Fruit fly (Drosophila melanogaster) whole organism, embryonic: ENCODE data around the gene CG43367.

Experiments used
- Bdp1 ChIP-seq: fragments of 200-800 bp; sonication (Bioruptor generic); optimal IDR thresholded peaks from 3 replicates; lab custom pipeline; 2016; ENCODE audit warnings: missing biosample characterization, missing genetic modification characterization
- CG11085 ChIP-seq: fragments of 200-800 bp; sonication (Bioruptor generic); IDR thresholded peaks from 2 replicates; pipeline ENCODE4 v1.3.6; 2022; ENCODE audit warnings: missing biosample characterization, missing genetic modification characterization
- CG11695 ChIP-seq: fragments of 200-800 bp; sonication (Bioruptor generic); IDR thresholded peaks from 3 replicates; pipeline ENCODE4 v1.3.6; 2022; ENCODE audit warnings: missing biosample characterization, missing genetic modification characterization
- CG12769 ChIP-seq: fragments of 200-800 bp; sonication (Bioruptor generic); optimal IDR thresholded peaks from 2 replicates; lab custom pipeline; 2019; ENCODE audit warnings: missing biosample characterization, mild to moderate bottlenecking, missing genetic modification characterization, moderate library complexity
- CG13287 ChIP-seq: fragments of 200-800 bp; sonication (Bioruptor generic); IDR thresholded peaks from 2 replicates; pipeline ENCODE4 v1.3.6; 2022; ENCODE audit warnings: missing biosample characterization, missing genetic modification characterization; ENCODE audit not compliant: partially characterized antibody
- CG14014 ChIP-seq: fragments of 200-800 bp; sonication (Bioruptor generic); IDR thresholded peaks from 2 replicates; pipeline ENCODE4 v1.3.6; 2022; ENCODE audit warnings: missing biosample characterization, missing genetic modification characterization
- CG14050 ChIP-seq: fragments of 200-800 bp; sonication (Bioruptor generic); IDR thresholded peaks from 3 replicates; pipeline ENCODE4 v1.3.6; 2022; ENCODE audit warnings: missing biosample characterization, missing genetic modification characterization
- CG15601 ChIP-seq: fragments of 200-800 bp; sonication (Bioruptor generic); optimal IDR thresholded peaks from 3 replicates; lab custom pipeline; 2019; ENCODE audit warnings: missing biosample characterization, mild to moderate bottlenecking, missing genetic modification characterization, moderate library complexity
- CG1602 ChIP-seq: fragments of 200-800 bp; sonication (Bioruptor generic); optimal IDR thresholded peaks from 3 replicates; lab custom pipeline; 2016; ENCODE audit warnings: missing biosample characterization, missing genetic modification characterization
- CG16813 ChIP-seq: fragments of 200-800 bp; sonication (Bioruptor generic); IDR thresholded peaks from 3 replicates; pipeline ENCODE4 v1.3.6; 2022; ENCODE audit warnings: missing biosample characterization, missing genetic modification characterization; ENCODE audit not compliant: partially characterized antibody
- CG31388 ChIP-seq: fragments of 200-800 bp; sonication (Bioruptor generic); optimal IDR thresholded peaks from 2 replicates; lab custom pipeline; 2016; ENCODE audit warnings: missing biosample characterization, missing genetic modification characterization
- CG34376 ChIP-seq: fragments of 200-800 bp; sonication (Bioruptor generic); optimal IDR thresholded peaks from 2 replicates; lab custom pipeline; 2018; ENCODE audit warnings: missing biosample characterization, mild to moderate bottlenecking, missing genetic modification characterization
- CG34422 ChIP-seq: fragments of 200-800 bp; sonication (Bioruptor generic); IDR thresholded peaks from 3 replicates; pipeline ENCODE4 v1.3.6; 2022; ENCODE audit warnings: missing biosample characterization, missing genetic modification characterization
- CG4360 ChIP-seq: fragments of 200-800 bp; sonication (Bioruptor generic); IDR thresholded peaks from 2 replicates; pipeline ENCODE4 v1.3.6; 2022; ENCODE audit warnings: missing biosample characterization, missing genetic modification characterization
- CG4707 ChIP-seq: fragments of 200-800 bp; sonication (Bioruptor generic); optimal IDR thresholded peaks from 2 replicates; lab custom pipeline; 2018; ENCODE audit warnings: missing biosample characterization, mild to moderate bottlenecking, missing genetic modification characterization, moderate library complexity
- CG6683 ChIP-seq: fragments of 200-800 bp; sonication (Bioruptor generic); optimal IDR thresholded peaks from 2 replicates; lab custom pipeline; 2017; ENCODE audit warnings: missing biosample characterization, mild to moderate bottlenecking, missing genetic modification characterization, missing genetic modification reagents
- CG6791 ChIP-seq: fragments of 200-800 bp; sonication (Bioruptor generic); IDR thresholded peaks from 3 replicates; pipeline ENCODE4 v1.3.6; 2022; ENCODE audit warnings: missing biosample characterization, missing genetic modification characterization; ENCODE audit not compliant: partially characterized antibody
- CG6813 ChIP-seq: fragments of 200-800 bp; sonication (Bioruptor generic); optimal IDR thresholded peaks from 2 replicates; lab custom pipeline; 2017; ENCODE audit warnings: missing biosample characterization, missing genetic modification characterization, mild to moderate bottlenecking, moderate library complexity, missing genetic modification reagents
- CG7745 ChIP-seq: fragments of 200-800 bp; sonication (Bioruptor generic); optimal IDR thresholded peaks from 2 replicates; lab custom pipeline; 2018; ENCODE audit warnings: missing biosample characterization, mild to moderate bottlenecking, missing genetic modification characterization, moderate library complexity
- CG8089 ChIP-seq: fragments of 200-800 bp; sonication (Bioruptor generic); optimal IDR thresholded peaks from 3 replicates; lab custom pipeline; 2016; ENCODE audit warnings: missing biosample characterization, missing genetic modification characterization
- CG8290 ChIP-seq, 3 experiments: fragments of 200-800 bp; sonication (Bioruptor generic); optimal IDR thresholded peaks; 2 replicates each; lab custom pipeline; 2016 to 2019; ENCODE audit warnings: missing biosample characterization in 3 of 3, missing genetic modification characterization in 3 of 3, mild to moderate bottlenecking in 2 of 3, moderate library complexity in 1 of 3
- Deaf1 ChIP-seq: fragments of 200-800 bp; optimal IDR thresholded peaks from 3 replicates; lab custom pipeline; 2019; ENCODE audit warnings: missing biosample characterization, mild to moderate bottlenecking, missing genetic modification characterization, moderate library complexity
- Dll ChIP-seq: fragments of 200-800 bp; sonication (Bioruptor generic); IDR thresholded peaks from 4 replicates; pipeline ENCODE4 v1.3.6; 2022; ENCODE audit warnings: missing biosample characterization, missing genetic modification characterization; ENCODE audit not compliant: partially characterized antibody
- Ets65A ChIP-seq: fragments of 200-800 bp; sonication (Bioruptor generic); peaks from one replicate; lab custom pipeline; 2016; ENCODE audit warnings: missing biosample characterization, missing genetic modification characterization
- HLHmδ ChIP-seq: fragments of 200-800 bp; sonication (Bioruptor generic); optimal IDR thresholded peaks from 2 replicates; lab custom pipeline; 2018; ENCODE audit warnings: missing biosample characterization, mild to moderate bottlenecking, missing genetic modification characterization, moderate library complexity
- Hmr ChIP-seq: fragments of 200-800 bp; sonication (Bioruptor generic); optimal IDR thresholded peaks from 3 replicates; lab custom pipeline; 2017; ENCODE audit warnings: mild to moderate bottlenecking, missing biosample characterization, missing genetic modification reagents, missing genetic modification characterization
- Jarid2 ChIP-seq: fragments of 200-800 bp; sonication (Bioruptor generic); optimal IDR thresholded peaks from 3 replicates; lab custom pipeline; 2017; ENCODE audit warnings: mild to moderate bottlenecking, missing biosample characterization, missing genetic modification reagents, missing genetic modification characterization
- NC2α ChIP-seq: fragments of 200-800 bp; sonication (Bioruptor generic); optimal IDR thresholded peaks from 2 replicates; lab custom pipeline; 2016; ENCODE audit warnings: missing biosample characterization, missing genetic modification characterization
- Opbp ChIP-seq: fragments of 200-800 bp; sonication (Bioruptor generic); IDR thresholded peaks from 3 replicates; pipeline ENCODE4 v1.3.6; 2022; ENCODE audit warnings: missing biosample characterization, missing genetic modification characterization; ENCODE audit not compliant: partially characterized antibody
- Pdp1 ChIP-seq, 2 experiments: fragments of 200-800 bp; sonication (Bioruptor generic); optimal IDR thresholded peaks; 3 replicates each; lab custom pipeline; 2016; ENCODE audit warnings: missing biosample characterization in 2 of 2, missing genetic modification characterization in 2 of 2, mild to moderate bottlenecking in 1 of 2, moderate library complexity in 1 of 2
- Scr ChIP-seq: fragments of 200-800 bp; sonication (Bioruptor generic); IDR thresholded peaks from 2 replicates; pipeline ENCODE4 v1.3.6; 2022; ENCODE audit warnings: missing biosample characterization, missing genetic modification characterization; ENCODE audit not compliant: partially characterized antibody
- Ssrp ChIP-seq: fragments of 200-800 bp; sonication (Bioruptor generic); optimal IDR thresholded peaks from 2 replicates; lab custom pipeline; 2018; ENCODE audit warnings: missing biosample characterization, mild to moderate bottlenecking, missing genetic modification characterization, moderate library complexity
- Trl ChIP-seq, 3 experiments: fragments of >200 bp in 2 of 3; fragments of 200-800 bp in 1 of 3; sonication (Bioruptor generic) in 1 of 3; optimal IDR thresholded peaks; 2 replicates in 1 of 3; 3 replicates in 2 of 3; lab custom pipeline; 2016 to 2017; ENCODE audit warnings: missing biosample characterization in 1 of 3, missing genetic modification characterization in 1 of 3
- Vsx1 ChIP-seq: fragments of 200-800 bp; sonication (Bioruptor generic); optimal IDR thresholded peaks from 2 replicates; lab custom pipeline; 2017; ENCODE audit warnings: missing biosample characterization, mild to moderate bottlenecking, missing genetic modification characterization, missing genetic modification reagents
- ac ChIP-seq: fragments of 200-800 bp; sonication (Bioruptor generic); optimal IDR thresholded peaks from 3 replicates; lab custom pipeline; 2017; ENCODE audit warnings: missing biosample characterization, mild to moderate bottlenecking, missing genetic modification characterization
- cg ChIP-seq: fragments of 200-800 bp; sonication (Bioruptor generic); optimal IDR thresholded peaks from 3 replicates; lab custom pipeline; 2019; ENCODE audit warnings: missing biosample characterization, mild to moderate bottlenecking, missing genetic modification characterization, moderate library complexity
- grau ChIP-seq: fragments of 200-800 bp; optimal IDR thresholded peaks from 3 replicates; lab custom pipeline; 2019; ENCODE audit warnings: missing biosample characterization, mild to moderate bottlenecking, missing genetic modification characterization, moderate library complexity
- gsb-n ChIP-seq: fragments of 200-800 bp; sonication (Bioruptor generic); optimal IDR thresholded peaks from 3 replicates; lab custom pipeline; 2018; ENCODE audit warnings: missing biosample characterization, mild to moderate bottlenecking, missing genetic modification characterization
- mirr ChIP-seq: fragments of 200-800 bp; sonication (Bioruptor generic); optimal IDR thresholded peaks from 3 replicates; lab custom pipeline; 2018; ENCODE audit warnings: missing biosample characterization, mild to moderate bottlenecking, missing genetic modification characterization
- nom ChIP-seq: fragments of 200-800 bp; sonication (Bioruptor generic); optimal IDR thresholded peaks from 2 replicates; lab custom pipeline; 2017; ENCODE audit warnings: missing biosample characterization, missing genetic modification characterization, mild to moderate bottlenecking, moderate library complexity, missing genetic modification reagents
- prd ChIP-seq, 3 experiments: fragments of >200 bp in 2 of 3; fragments of 200-800 bp in 1 of 3; sonication (Bioruptor generic) in 1 of 3; optimal IDR thresholded peaks in 2 of 3; IDR thresholded peaks in 1 of 3; 2 replicates in 2 of 3; 3 replicates in 1 of 3; pipeline versions ENCODE4 v1.3.6 to Lab custom; 2017 to 2022; ENCODE audit warnings: missing biosample characterization in 1 of 3, missing genetic modification characterization in 1 of 3
- sens-2 ChIP-seq: fragments of 200-800 bp; sonication (Bioruptor generic); IDR thresholded peaks from 2 replicates; pipeline ENCODE4 v1.3.6; 2022; ENCODE audit warnings: missing biosample characterization, missing genetic modification characterization
- so ChIP-seq: fragments of 200-800 bp; sonication (Bioruptor generic); IDR thresholded peaks from 3 replicates; pipeline ENCODE4 v1.3.6; 2022; ENCODE audit warnings: missing biosample characterization, missing genetic modification characterization
- sob ChIP-seq: fragments of 200-800 bp; sonication (Bioruptor generic); IDR thresholded peaks from 2 replicates; pipeline ENCODE4 v1.3.6; 2022; ENCODE audit warnings: missing biosample characterization, missing genetic modification characterization
- vvl ChIP-seq: fragments of 200-800 bp; sonication (Bioruptor generic); IDR thresholded peaks from 2 replicates; pipeline ENCODE4 v1.3.6; 2022; ENCODE audit warnings: missing biosample characterization, missing genetic modification characterization
- yki ChIP-seq: fragments of >200 bp; optimal IDR thresholded peaks from 3 replicates; lab custom pipeline; 2018
- zen ChIP-seq: fragments of 200-800 bp; sonication (Bioruptor generic); optimal IDR thresholded peaks from 3 replicates; lab custom pipeline; 2018; ENCODE audit warnings: missing biosample characterization, mild to moderate bottlenecking, missing genetic modification characterization, moderate library complexity

Gene CG43367

DNA sequence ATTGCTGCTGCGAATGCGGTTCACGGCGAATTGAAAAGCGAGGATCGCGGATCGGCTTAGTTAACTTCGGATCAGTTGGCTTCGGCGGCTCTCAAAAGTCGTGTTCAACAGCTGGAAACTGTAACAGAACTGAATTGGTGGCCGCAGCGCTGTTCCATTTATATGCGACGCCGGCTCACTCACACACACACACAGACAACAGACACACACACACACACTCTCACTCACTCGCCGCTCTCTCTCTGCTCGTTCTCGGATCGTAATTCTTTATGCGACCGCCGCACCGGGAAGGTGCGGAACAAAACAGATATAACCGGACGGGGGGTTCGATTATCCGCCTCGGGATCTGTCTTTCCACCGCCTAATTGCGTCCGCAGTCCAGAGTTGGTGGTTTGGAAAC lies 33.4 kb downstream of the CG43367 start, which contains the start of gene CG46460:
TSS of gene CG46460 (minus strand) at position 139 of the 400 bp plus-strand sequence.
- TF ChIP-seq cg (GFP tag; lab: Kevin White, UChicago) = peak; percentile 94
- 0 out of 2 replicates have a peak, but pooled peaks have one; percentile 13 for TF ChIP-seq sob
- 0 out of 3 replicates have a peak, but pooled peaks have one; percentile 32 for TF ChIP-seq CG16813 (GFP tag; lab: Robert Waterston, UW)
- no peak for TF ChIP-seq mirr (GFP tag; lab: Kevin White, UChicago)
- TF ChIP-seq CG31388 = no peak
- no peak for TF ChIP-seq Ssrp (tag; lab: Kevin White, UChicago)
- TF ChIP-seq Deaf1 (tag; lab: Kevin White, UChicago) = peak; percentile 68
- peak; percentile 22 for TF ChIP-seq HLHmδ (GFP tag; lab: Kevin White, UChicago)
- TF ChIP-seq CG34422 (GFP tag; lab: Robert Waterston, UW) = 0 out of 3 replicates have a peak, but pooled peaks have one; percentile 36
- peak; percentile 9 for TF ChIP-seq ac (GFP tag; lab: Kevin White, UChicago)
- peak; percentile 39; the same call in 1 of the 2 replicates for TF ChIP-seq CG4360
- peak; percentile 55 to 67 for TF ChIP-seq Trl (optimal IDR thresholded peaks at IDR 0.05; lab: Kevin White, UChicago)
- no peak for TF ChIP-seq Trl (GFP tag; optimal IDR thresholded peaks at IDR 0.05; lab: Kevin White, UChicago)
- peak; percentile 6 for TF ChIP-seq CG34376 (GFP tag; lab: Kevin White, UChicago)
- TF ChIP-seq CG6683 (GFP tag; lab: Kevin White, UChicago) = no peak
- TF ChIP-seq CG15601 (tag; lab: Kevin White, UChicago) = peak; percentile 2
- no peak for TF ChIP-seq CG14050 (GFP tag; lab: Robert Waterston, UW)
- TF ChIP-seq CG7745 (tag; lab: Kevin White, UChicago) = no peak
- TF ChIP-seq NC2α (GFP tag; lab: Kevin White, UChicago) = peak; percentile 69
- peak; percentile 24 for TF ChIP-seq CG8089 (GFP tag; lab: Kevin White, UChicago)
- peak; percentile 19 for TF ChIP-seq CG12769 (tag; lab: Kevin White, UChicago)
- TF ChIP-seq nom = peak; percentile 45
- no peak for TF ChIP-seq CG11085 (GFP tag; lab: Robert Waterston, UW)
- TF ChIP-seq Pdp1 (GFP tag; optimal IDR thresholded peaks at IDR 0.05; lab: Kevin White, UChicago) = no peak
- TF ChIP-seq CG6813 (GFP tag; lab: Kevin White, UChicago) = peak; percentile 19
- peak; percentile 31; the same call in 1 of the 2 replicates for TF ChIP-seq sens-2 (GFP tag; lab: Robert Waterston, UW)
- TF ChIP-seq CG8290 (GFP tag; optimal IDR thresholded peaks at IDR 0.05; lab: Kevin White, UChicago) = peak; percentile 6
- TF ChIP-seq CG8290 (tag; optimal IDR thresholded peaks at IDR 0.05; lab: Kevin White, UChicago) = peak in 1 of 2 experiments; percentile 12
- peak; percentile 41; the same call in 1 of the 2 replicates for TF ChIP-seq vvl (GFP tag; lab: Robert Waterston, UW)
- TF ChIP-seq yki (lab: Kevin White, UChicago) = peak; percentile 16
- TF ChIP-seq grau (tag; lab: Kevin White, UChicago) = peak; percentile 21
- peak; percentile 2 for TF ChIP-seq CG4707 (GFP tag; lab: Kevin White, UChicago)
- TF ChIP-seq Vsx1 (GFP tag; lab: Kevin White, UChicago) = peak; percentile 26
- peak; percentile 27 for TF ChIP-seq Hmr (GFP tag; lab: Kevin White, UChicago)
- TF ChIP-seq Ets65A = peak; percentile 74
- TF ChIP-seq Jarid2 = peak; percentile 84
- peak; percentile 67; the same call in 2 of the 3 replicates for TF ChIP-seq so (GFP tag; lab: Robert Waterston, UW)
- peak; percentile 43; the same call in 1 of the 3 replicates for TF ChIP-seq Opbp (GFP tag; lab: Robert Waterston, UW)
- peak; percentile 92 for TF ChIP-seq CG11695 (GFP tag; lab: Robert Waterston, UW)
- TF ChIP-seq prd (optimal IDR thresholded peaks at IDR 0.05; lab: Kevin White, UChicago) = no peak
- peak; percentile 10; the same call in 1 of the 3 replicates for TF ChIP-seq prd (GFP tag; IDR thresholded peaks at IDR 0.05; lab: Robert Waterston, UW)
- TF ChIP-seq gsb-n (tag; lab: Kevin White, UChicago) = no peak
- TF ChIP-seq Dll = 0 out of 4 replicates have a peak, but pooled peaks have one; percentile 22
- no peak for TF ChIP-seq CG1602 (GFP tag; lab: Kevin White, UChicago)
- 0 out of 2 replicates have a peak, but pooled peaks have one; percentile 22 for TF ChIP-seq Scr (GFP tag; lab: Robert Waterston, UW)
- TF ChIP-seq zen (tag; lab: Kevin White, UChicago) = peak; percentile 70
- no peak for TF ChIP-seq Bdp1
- 0 out of 2 replicates have a peak, but pooled peaks have one; percentile 20 for TF ChIP-seq CG14014
- peak; percentile 40; the same call in 2 of the 3 replicates for TF ChIP-seq CG6791
- TF ChIP-seq CG13287 (GFP tag; lab: Robert Waterston, UW) = peak; percentile 36; the same call in 1 of the 2 replicates
